Worm (Caenorhabditis elegans): ENCODE results near the gene clec-86.

clec-86 gene

DNA sequence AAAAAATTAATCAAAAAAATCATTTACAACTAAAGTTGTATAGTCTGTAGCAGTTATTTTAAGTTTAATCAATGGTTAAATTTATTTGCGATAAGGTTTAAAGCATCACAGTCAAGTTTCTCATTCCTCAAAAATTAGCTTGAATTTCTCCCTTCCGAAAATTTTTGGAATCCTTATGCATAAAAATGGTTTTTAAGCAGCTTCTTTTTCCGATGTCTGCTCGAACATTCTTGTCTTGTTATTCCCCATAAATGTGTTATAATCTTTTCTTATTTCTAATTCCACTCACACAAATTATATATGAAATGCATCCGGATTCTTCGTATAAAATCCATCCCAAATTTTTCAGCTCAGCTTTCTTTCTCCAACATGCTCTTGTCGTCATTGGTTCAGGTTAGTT lies 38.2 kb upstream of the clec-86 start, which contains the start of gene C36B7.3:
C36B7.3 (plus strand) TSS at position 301 of the 400 bp plus-strand sequence.
- no peak for TF ChIP-seq ceh-88 (GFP tag; IDR thresholded peaks at IDR 0.05)
- peak; percentile 3 for TF ChIP-seq dsc-1 (tag; optimal IDR thresholded peaks at IDR 0.05)
- TF ChIP-seq hpl-2 (GFP tag; optimal IDR thresholded peaks at IDR 0.05): no peak
- TF ChIP-seq dpl-1 (GFP tag; optimal IDR thresholded peaks at IDR 0.05): no peak
- TF ChIP-seq snpc-4 (tag; optimal IDR thresholded peaks at IDR 0.05): no peak
- no peak for TF ChIP-seq nhr-76 (tag; optimal IDR thresholded peaks at IDR 0.05)
- no peak for TF ChIP-seq egl-13 (tag; optimal IDR thresholded peaks at IDR 0.05)

DNA sequence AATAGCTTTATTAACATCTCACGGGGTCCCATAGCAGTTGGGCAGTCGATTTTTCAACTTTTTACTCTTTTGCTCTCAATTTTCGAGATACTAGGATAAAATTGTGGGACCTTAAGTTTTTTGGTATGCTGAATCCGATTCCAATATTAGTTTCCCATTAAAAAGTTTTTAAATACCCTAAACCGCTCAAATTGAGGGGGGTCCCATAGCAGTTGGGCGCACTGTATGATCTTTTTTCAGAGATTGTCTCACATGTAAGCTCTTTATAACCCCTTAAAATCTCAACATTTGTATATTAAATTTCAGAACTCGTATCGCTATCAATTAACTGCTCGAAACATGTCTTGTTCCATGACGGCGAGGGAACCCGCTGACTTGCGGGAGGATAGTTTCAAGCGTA lies 33.6 kb upstream of the clec-86 start, which contains the start of gene C36B7.2:
C36B7.2 (plus strand) TSS at position 301 of the 400 bp plus-strand sequence.
- TF ChIP-seq nhr-11 (tag; optimal IDR thresholded peaks at IDR 0.05) (no peak), ets-5 (GFP tag; IDR thresholded peaks at IDR 0.05) (no peak), nhr-20 (tag; optimal IDR thresholded peaks at IDR 0.05) (no peak), C16A3.4 (tag; optimal IDR thresholded peaks at IDR 0.05) (no peak), efl-3 (GFP tag; optimal IDR thresholded peaks at IDR 0.05) (no peak), hpl-2 (GFP tag; optimal IDR thresholded peaks at IDR 0.05) (no peak), nhr-47 (tag; optimal IDR thresholded peaks at IDR 0.05) (no peak), snu-23 (GFP tag; optimal IDR thresholded peaks at IDR 0.05) (no peak), nhr-77 (tag; optimal IDR thresholded peaks at IDR 0.05) (no peak)

DNA sequence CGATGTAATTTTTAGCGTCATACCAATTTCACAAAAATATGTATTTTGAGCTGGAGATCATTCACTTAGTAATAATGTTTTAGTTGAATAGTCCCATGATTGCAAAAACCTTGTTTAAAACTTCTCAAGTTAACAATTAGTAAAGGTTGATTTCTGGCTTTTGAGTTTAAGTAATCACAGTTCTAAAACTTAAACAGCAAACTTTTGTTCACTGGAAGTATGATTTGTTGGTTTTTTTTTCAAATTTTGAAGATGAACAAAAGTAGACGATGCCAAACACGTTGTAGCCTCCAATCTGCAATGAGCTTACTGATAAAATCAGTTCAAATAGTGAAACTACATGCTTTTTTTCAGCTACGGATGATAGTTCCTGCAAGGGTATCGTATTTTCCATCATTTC lies 27.1 kb upstream of the clec-86 start, which contains the start of gene C36B7.1:
C36B7.1 (plus strand) TSS at position 301 of the 400 bp plus-strand sequence.
- no peak for TF ChIP-seq nhr-28 (tag; optimal IDR thresholded peaks at IDR 0.05)
- no peak for TF ChIP-seq ceh-88 (GFP tag; IDR thresholded peaks at IDR 0.05)
- no peak for TF ChIP-seq lin-14 (GFP tag; optimal IDR thresholded peaks at IDR 0.05)
- no peak for TF ChIP-seq pax-3 (tag; optimal IDR thresholded peaks at IDR 0.05)
- no peak for TF ChIP-seq nhr-11 (tag; optimal IDR thresholded peaks at IDR 0.05)
- TF ChIP-seq pag-3 (tag; optimal IDR thresholded peaks at IDR 0.05; ENCODE audit: borderline replicate concordance, insufficient read depth): no peak
- no peak for TF ChIP-seq sptf-1 (tag; optimal IDR thresholded peaks at IDR 0.05)
- no peak for TF ChIP-seq fkh-4 (tag; optimal IDR thresholded peaks at IDR 0.05; ENCODE audit: borderline replicate concordance)
- no peak for TF ChIP-seq zag-1 (tag; optimal IDR thresholded peaks at IDR 0.05)
- no peak for TF ChIP-seq nhr-237 (tag; optimal IDR thresholded peaks at IDR 0.05)
- no peak for TF ChIP-seq nhr-90 (tag; optimal IDR thresholded peaks at IDR 0.05; ENCODE audit: poor library complexity)
- no peak for TF ChIP-seq nhr-85 (tag)
- TF ChIP-seq elt-3 (tag; optimal IDR thresholded peaks at IDR 0.05): no peak
- no peak for TF ChIP-seq hlh-4 (tag; optimal IDR thresholded peaks at IDR 0.05)

DNA sequence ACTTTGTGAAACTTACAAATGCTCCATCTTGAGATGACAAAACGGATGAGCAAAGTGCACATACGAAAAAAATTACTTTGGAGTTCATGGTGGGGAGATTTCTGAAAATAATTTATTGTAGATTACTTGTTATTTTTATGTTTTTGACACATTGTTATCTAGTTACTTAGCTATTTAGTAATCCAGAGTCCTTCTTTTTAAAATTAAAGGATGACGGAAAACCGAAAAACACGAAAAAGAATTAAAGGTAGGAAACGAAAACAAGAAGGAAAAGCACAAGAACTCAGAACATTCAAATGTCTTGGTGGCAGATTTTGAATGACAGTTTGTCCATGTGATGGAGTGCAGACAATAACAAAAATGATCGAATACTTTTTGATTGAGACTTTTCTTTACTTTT lies 22.8 kb upstream of the clec-86 start, which contains the start of gene hen-1:
hen-1 (minus strand) TSS at position 101 of the 400 bp plus-strand sequence.
- TF ChIP-seq mep-1 (tag; optimal IDR thresholded peaks at IDR 0.05) (no peak), unc-62 (GFP tag; optimal IDR thresholded peaks at IDR 0.05) (no peak), efl-3 (GFP tag; optimal IDR thresholded peaks at IDR 0.05) (no peak), mef-2 (tag; optimal IDR thresholded peaks at IDR 0.05) (no peak), F16B12.6 (tag; optimal IDR thresholded peaks at IDR 0.05) (no peak), ceh-90 (tag; optimal IDR thresholded peaks at IDR 0.05) (no peak), fos-1 (tag; optimal IDR thresholded peaks at IDR 0.05) (no peak), nhr-28 (tag; optimal IDR thresholded peaks at IDR 0.05) (no peak), unc-86 (tag; optimal IDR thresholded peaks at IDR 0.05) (no peak)

DNA sequence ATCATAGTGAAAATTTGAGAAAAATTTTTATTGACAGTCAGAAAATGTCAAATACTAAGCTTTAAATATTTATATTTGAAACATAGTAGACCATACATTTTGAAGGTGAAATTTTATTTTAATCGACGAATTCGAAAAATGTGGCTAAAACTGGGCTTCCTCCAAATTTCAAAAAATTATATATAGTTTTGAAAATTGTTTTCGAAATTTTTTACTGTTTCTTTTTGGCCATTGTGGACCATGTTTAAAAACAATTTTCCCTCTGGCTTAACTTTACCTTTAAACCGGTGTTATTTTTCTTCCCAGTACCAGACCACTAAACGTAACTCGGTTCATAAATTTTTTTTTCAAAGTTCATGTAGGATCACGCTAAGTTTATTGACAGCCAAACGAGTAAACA lies 17.0 kb upstream of the clec-86 start:
- TF ChIP-seq lin-14 (GFP tag; optimal IDR thresholded peaks at IDR 0.05): no peak
- no peak for TF ChIP-seq tbx-2 (tag; optimal IDR thresholded peaks at IDR 0.05)
- no peak for TF ChIP-seq isw-1 (GFP tag; IDR thresholded peaks at IDR 0.05)
- TF ChIP-seq nhr-20 (tag; optimal IDR thresholded peaks at IDR 0.05): no peak
- no peak for TF ChIP-seq unc-86 (tag; optimal IDR thresholded peaks at IDR 0.05)
- TF ChIP-seq efl-1 (optimal IDR thresholded peaks at IDR 0.05): no peak
- TF ChIP-seq efl-1 (GFP tag; optimal IDR thresholded peaks at IDR 0.05 in 1 of 2): no peak
- TF ChIP-seq lsy-2 (tag; optimal IDR thresholded peaks at IDR 0.05): no peak
- TF ChIP-seq nhr-19 (GFP tag; conservative IDR thresholded peaks at IDR 0.05): no peak
- no peak for TF ChIP-seq fkh-10 (GFP tag; optimal IDR thresholded peaks at IDR 0.05)
- TF ChIP-seq dpl-1 (GFP tag; optimal IDR thresholded peaks at IDR 0.05): no peak
- TF ChIP-seq F16B12.6 (tag; optimal IDR thresholded peaks at IDR 0.05): no peak
- no peak for TF ChIP-seq irx-1 (tag; optimal IDR thresholded peaks at IDR 0.05)
- TF ChIP-seq C04F5.9 (tag; optimal IDR thresholded peaks at IDR 0.05): no peak
- no peak for TF ChIP-seq snu-23 (GFP tag; optimal IDR thresholded peaks at IDR 0.05)
- no peak for TF ChIP-seq snpc-4 (tag; optimal IDR thresholded peaks at IDR 0.05)
- no peak for TF ChIP-seq hpl-2 (GFP tag; optimal IDR thresholded peaks at IDR 0.05)
